Fruit fly (Drosophila melanogaster): ENCODE data around the gene CG33301.

The CG33301 gene

dm6 chr2L:10003593-10003992 is 45.8 kb upstream of the CG33301 start, which contains the start of gene Ndf (continued):
- TF ChIP-seq Atf3 (GFP tag; optimal IDR thresholded peaks at IDR 0.05) (peak; percentile 28), CG8281 (tag; optimal IDR thresholded peaks at IDR 0.05) (no peak), slou (GFP tag; optimal IDR thresholded peaks at IDR 0.05) (peak; percentile 20), MESR4 (GFP tag; optimal IDR thresholded peaks at IDR 0.05) (peak; percentile 64), CG11456 (GFP tag; IDR thresholded peaks at IDR 0.05) (peak; percentile 77; the same call in 2 of the 3 replicates), Sox102F (GFP tag; optimal IDR thresholded peaks at IDR 0.05) (no peak), CG31365 (tag; optimal IDR thresholded peaks at IDR 0.05) (no peak), nerfin-1 (tag; optimal IDR thresholded peaks at IDR 0.05) (peak; percentile 8), Fer1 (GFP tag; optimal IDR thresholded peaks at IDR 0.05) (peak; percentile 62), tx (GFP tag; optimal IDR thresholded peaks at IDR 0.05) (peak; percentile 41), tin (GFP tag; optimal IDR thresholded peaks at IDR 0.05) (peak; percentile 69), pita (GFP tag; optimal IDR thresholded peaks at IDR 0.05) (no peak), Ssrp (tag; optimal IDR thresholded peaks at IDR 0.05) (peak; percentile 26), Aef1 (GFP tag; IDR thresholded peaks at IDR 0.05) (peak; percentile 53), cas (GFP tag; IDR thresholded peaks at IDR 0.05) (peak; percentile 61), CG11723 (GFP tag; optimal IDR thresholded peaks at IDR 0.05) (peak; percentile 32), E2f1 (GFP tag; IDR thresholded peaks at IDR 0.05) (peak; percentile 70), H15 (GFP tag; IDR thresholded peaks at IDR 0.05) (peak; percentile 67; the same call in 1 of the 3 replicates), CG17568 (GFP tag; optimal IDR thresholded peaks at IDR 0.05) (no peak), mld (GFP tag; IDR thresholded peaks at IDR 0.05; ENCODE audit: partially characterized antibody) (peak; percentile 63; the same call in 1 of the 3 replicates), cg (GFP tag; optimal IDR thresholded peaks at IDR 0.05) (no peak), ham (GFP tag; IDR thresholded peaks at IDR 0.05) (no peak), knrl (GFP tag; IDR thresholded peaks at IDR 0.05; ENCODE audit: partially characterized antibody) (peak; percentile 79), abd-A (tag; optimal IDR thresholded peaks at IDR 0.05) (no peak), bcd (GFP tag; optimal IDR thresholded peaks at IDR 0.05) (peak; percentile 74), danr (GFP tag; IDR thresholded peaks at IDR 0.05) (no peak), CG10209 (GFP tag; optimal IDR thresholded peaks at IDR 0.05) (peak; percentile 56), CG3407 (GFP tag; optimal IDR thresholded peaks at IDR 0.05) (peak; percentile 43), zfh2 (GFP tag; optimal IDR thresholded peaks at IDR 0.05) (peak; percentile 69), CG3163 (GFP tag; optimal IDR thresholded peaks at IDR 0.05) (no peak), ken (GFP tag; IDR thresholded peaks at IDR 0.05) (peak; percentile 83), schlank (tag; optimal IDR thresholded peaks at IDR 0.05) (peak; percentile 18), mam (GFP tag; optimal IDR thresholded peaks at IDR 0.05) (peak; percentile 72), trh (GFP tag; optimal IDR thresholded peaks at IDR 0.05) (no peak), Antp (GFP tag; optimal IDR thresholded peaks at IDR 0.05) (peak; percentile 61), CG14014 (GFP tag; IDR thresholded peaks at IDR 0.05) (peak; percentile 72), CG18764 (GFP tag; optimal IDR thresholded peaks at IDR 0.05) (peak; percentile 63), CG18619 (GFP tag; optimal IDR thresholded peaks at IDR 0.05) (peak; percentile 46), CG4854 (GFP tag; optimal IDR thresholded peaks at IDR 0.05) (peak; percentile 41), ssp (GFP tag; IDR thresholded peaks at IDR 0.05) (peak; percentile 45), Trl (optimal IDR thresholded peaks at IDR 0.05) (no peak), Trl (GFP tag; optimal IDR thresholded peaks at IDR 0.05) (peak; percentile 47), tio (GFP tag; optimal IDR thresholded peaks at IDR 0.05) (no peak), oc (tag; optimal IDR thresholded peaks at IDR 0.05) (peak; percentile 4), Sry-δ (GFP tag; optimal IDR thresholded peaks at IDR 0.05) (peak; percentile 86), CG10267 (tag; optimal IDR thresholded peaks at IDR 0.05) (peak; percentile 98), run (tag; optimal IDR thresholded peaks at IDR 0.05) (no peak), Fer2 (tag; optimal IDR thresholded peaks at IDR 0.05) (no peak), CG10147 (GFP tag; optimal IDR thresholded peaks at IDR 0.05) (peak; percentile 44), Dfd (GFP tag; optimal IDR thresholded peaks at IDR 0.05) (no peak), dati (GFP tag; IDR thresholded peaks at IDR 0.05) (no peak), kni (GFP tag; optimal IDR thresholded peaks at IDR 0.05) (peak; percentile 2)

Data from whole organism, embryonic.